Fruit fly (Drosophila melanogaster): ENCODE measurements around the gene Syx17.

Syx17 gene

dm6 chr3L:4403180-4403769, at the start of gene Syx17:
TSS of gene Syx17 (plus strand) at chr3L:4403487.
- TF ChIP-seq lola (GFP tag; optimal IDR thresholded peaks at IDR 0.05) (no peak), tai (GFP tag; optimal IDR thresholded peaks at IDR 0.05) (peak; percentile 57), Hr83 (GFP tag; optimal IDR thresholded peaks at IDR 0.05; ENCODE audit: poor library complexity, severe bottlenecking) (peak; percentile 58), foxo (GFP tag; optimal IDR thresholded peaks at IDR 0.05) (peak in 1 of 2 experiments; percentile 53), h (GFP tag; optimal IDR thresholded peaks at IDR 0.05) (peak; percentile 43), HLH106 (tag; optimal IDR thresholded peaks at IDR 0.05) (peak; percentile 29), pan (optimal IDR thresholded peaks at IDR 0.05) (no peak), br (GFP tag; optimal IDR thresholded peaks at IDR 0.05) (peak; percentile 25), brk (GFP tag; optimal IDR thresholded peaks at IDR 0.05) (peak; percentile 30), Vsx2 (GFP tag; optimal IDR thresholded peaks at IDR 0.05; ENCODE audit: partially characterized antibody) (no peak), sv (GFP tag; optimal IDR thresholded peaks at IDR 0.05) (peak; percentile 17), Rel (GFP tag; optimal IDR thresholded peaks at IDR 0.05) (no peak), Rel (tag; optimal IDR thresholded peaks at IDR 0.05) (peak; percentile 98), fru (GFP tag; optimal IDR thresholded peaks at IDR 0.05) (peak; percentile 47), Sp1 (GFP tag; optimal IDR thresholded peaks at IDR 0.05) (peak; percentile 33), dsf (GFP tag; optimal IDR thresholded peaks at IDR 0.05; ENCODE audit: borderline replicate concordance) (no peak), Dif (GFP tag; optimal IDR thresholded peaks at IDR 0.05; ENCODE audit: partially characterized antibody) (no peak), GATAd (GFP tag; optimal IDR thresholded peaks at IDR 0.05) (no peak), Myc (optimal IDR thresholded peaks at IDR 0.05) (no peak), CG32264 (GFP tag; optimal IDR thresholded peaks at IDR 0.05) (no peak), CG9705 (GFP tag; optimal IDR thresholded peaks at IDR 0.05) (peak; percentile 34), dl (GFP tag; optimal IDR thresholded peaks at IDR 0.05; ENCODE audit: insufficient read depth in 1 of 2, partially characterized antibody in 2 of 2) (no peak), dmrt93B (GFP tag; optimal IDR thresholded peaks at IDR 0.05) (peak; percentile 4), rgr (GFP tag; optimal IDR thresholded peaks at IDR 0.05) (peak; percentile 52), sage (GFP tag; optimal IDR thresholded peaks at IDR 0.05) (peak; percentile 33), psq (GFP tag; optimal IDR thresholded peaks at IDR 0.05) (peak; percentile 21), Dfd (GFP tag; optimal IDR thresholded peaks at IDR 0.05) (no peak), usp (GFP tag; optimal IDR thresholded peaks at IDR 0.05) (no peak), woc (GFP tag; optimal IDR thresholded peaks at IDR 0.05) (no peak), Mio (GFP tag; optimal IDR thresholded peaks at IDR 0.05) (no peak), ey (GFP tag; optimal IDR thresholded peaks at IDR 0.05) (peak; percentile 40), Jra (GFP tag; optimal IDR thresholded peaks at IDR 0.05) (peak; percentile 7), N (GFP tag; optimal IDR thresholded peaks at IDR 0.05) (no peak), Hnf4 (GFP tag; optimal IDR thresholded peaks at IDR 0.05) (peak; percentile 71), jim (GFP tag; optimal IDR thresholded peaks at IDR 0.05) (no peak), Abd-B (GFP tag; optimal IDR thresholded peaks at IDR 0.05) (no peak), CrebA (GFP tag; optimal IDR thresholded peaks at IDR 0.05; ENCODE audit: borderline replicate concordance) (no peak), OdsH (GFP tag; optimal IDR thresholded peaks at IDR 0.05) (no peak), Hr78 (GFP tag; optimal IDR thresholded peaks at IDR 0.05) (peak; percentile 86)

- TF ChIP-seq Dif (GFP tag; optimal IDR thresholded peaks at IDR 0.05; ENCODE audit: partially characterized antibody) = no peak
- TF ChIP-seq Mio (GFP tag; optimal IDR thresholded peaks at IDR 0.05) = no peak
- no peak for TF ChIP-seq Dfd (GFP tag; optimal IDR thresholded peaks at IDR 0.05)
- TF ChIP-seq dmrt93B (GFP tag; optimal IDR thresholded peaks at IDR 0.05) = no peak
- TF ChIP-seq rgr (GFP tag; optimal IDR thresholded peaks at IDR 0.05) = peak; percentile 35
- TF ChIP-seq Sp1 (GFP tag; optimal IDR thresholded peaks at IDR 0.05) = peak; percentile 13
- peak; percentile 11 for TF ChIP-seq HLH106 (tag; optimal IDR thresholded peaks at IDR 0.05)
- no peak for TF ChIP-seq tai (GFP tag; optimal IDR thresholded peaks at IDR 0.05)
- no peak for TF ChIP-seq Hnf4 (GFP tag; optimal IDR thresholded peaks at IDR 0.05)
- peak; percentile 4 for TF ChIP-seq ey (GFP tag; optimal IDR thresholded peaks at IDR 0.05)
- no peak for TF ChIP-seq sv (GFP tag; optimal IDR thresholded peaks at IDR 0.05)
- peak; percentile 44 for TF ChIP-seq fru (GFP tag; optimal IDR thresholded peaks at IDR 0.05)
- TF ChIP-seq CG9705 (GFP tag; optimal IDR thresholded peaks at IDR 0.05) = no peak
- TF ChIP-seq OdsH (GFP tag; optimal IDR thresholded peaks at IDR 0.05) = peak; percentile 4
- TF ChIP-seq woc (GFP tag; optimal IDR thresholded peaks at IDR 0.05) = peak; percentile 7
- TF ChIP-seq foxo (GFP tag; optimal IDR thresholded peaks at IDR 0.05) = peak in 1 of 2 experiments; percentile 39
- peak; percentile 31 for TF ChIP-seq psq (GFP tag; optimal IDR thresholded peaks at IDR 0.05)
- peak; percentile 54 for TF ChIP-seq h (GFP tag; optimal IDR thresholded peaks at IDR 0.05)
- no peak for TF ChIP-seq dl (GFP tag; optimal IDR thresholded peaks at IDR 0.05; ENCODE audit: insufficient read depth in 1 of 2, partially characterized antibody in 2 of 2)
- TF ChIP-seq CrebA (GFP tag; optimal IDR thresholded peaks at IDR 0.05; ENCODE audit: borderline replicate concordance) = no peak
- peak; percentile 14 for TF ChIP-seq br (GFP tag; optimal IDR thresholded peaks at IDR 0.05)
- TF ChIP-seq CG32264 (GFP tag; optimal IDR thresholded peaks at IDR 0.05) = no peak
- TF ChIP-seq brk (GFP tag; optimal IDR thresholded peaks at IDR 0.05) = peak; percentile 14
- no peak for TF ChIP-seq Rel (GFP tag; optimal IDR thresholded peaks at IDR 0.05)
- peak; percentile 13 for TF ChIP-seq Rel (tag; optimal IDR thresholded peaks at IDR 0.05)
These were observed 49.6 kb upstream of the Syx17 start for dm6 chr3L:4353657-4354075.
